Worm (Caenorhabditis elegans): ENCODE measurements around the gene let-653.

let-653 gene

ce11 chrIV:11913295-11913940, 28.0 kb downstream of the let-653 start:
- TF ChIP-seq ahr-1 (tag; optimal IDR thresholded peaks at IDR 0.05) (no peak), odd-2 (tag; optimal IDR thresholded peaks at IDR 0.05) (no peak), pqm-1 (tag; optimal IDR thresholded peaks at IDR 0.05) (no peak), ets-4 (tag; optimal IDR thresholded peaks at IDR 0.05) (no peak), pat-9 (tag; optimal IDR thresholded peaks at IDR 0.05) (no peak), ceh-18 (tag; optimal IDR thresholded peaks at IDR 0.05) (no peak), hlh-6 (tag; optimal IDR thresholded peaks at IDR 0.05) (no peak), tbx-2 (tag; optimal IDR thresholded peaks at IDR 0.05) (no peak), nhr-232 (tag; optimal IDR thresholded peaks at IDR 0.05) (no peak)

ce11 chrIV:11914260-11914836, 28.9 kb downstream of the let-653 start:
- TF ChIP-seq madf-2 (tag; optimal IDR thresholded peaks at IDR 0.05) (no peak), ceh-14 (tag; optimal IDR thresholded peaks at IDR 0.05) (no peak), unc-86 (tag; optimal IDR thresholded peaks at IDR 0.05) (no peak), C38D4.7 (GFP tag; optimal IDR thresholded peaks at IDR 0.05) (no peak), tbx-7 (tag; optimal IDR thresholded peaks at IDR 0.05) (no peak), hlh-6 (tag; optimal IDR thresholded peaks at IDR 0.05) (no peak), ama-1 (optimal IDR thresholded peaks at IDR 0.05) (no peak), dve-1 (tag; optimal IDR thresholded peaks at IDR 0.05) (no peak), odd-2 (tag; optimal IDR thresholded peaks at IDR 0.05) (no peak)

ce11 chrIV:11914837-11915737, 29.7 kb downstream of the let-653 start, which contains the start of gene fat-6:
TSS of gene fat-6 (minus strand) at chrIV:11915687.
- TF ChIP-seq elt-2 (tag; optimal IDR thresholded peaks at IDR 0.05): peak; percentile 31
- no peak for TF ChIP-seq rnt-1 (tag; optimal IDR thresholded peaks at IDR 0.05)

- peak; percentile 35 for TF ChIP-seq hlh-30 (tag; optimal IDR thresholded peaks at IDR 0.05; ENCODE audit: insufficient read depth)
- no peak for TF ChIP-seq madf-2 (tag; optimal IDR thresholded peaks at IDR 0.05)
These were observed 30.5 kb downstream of the let-653 start, which contains the start of gene ZK822.9 for ce11 chrIV:11915768-11916453. TSS of gene ZK822.9 (plus strand) at chrIV:11915947.

ce11 chrIV:11916907-11917306, 31.5 kb downstream of the let-653 start, which contains the start of gene ZK822.10:
TSS of gene ZK822.10 (plus strand) at chrIV:11917137.
- no peak for TF ChIP-seq unc-55 (GFP tag; optimal IDR thresholded peaks at IDR 0.05)
- TF ChIP-seq tbx-7 (tag; optimal IDR thresholded peaks at IDR 0.05): no peak
- no peak for TF ChIP-seq eyg-1 (tag; optimal IDR thresholded peaks at IDR 0.05)
- no peak for TF ChIP-seq dve-1 (tag; optimal IDR thresholded peaks at IDR 0.05)

- TF ChIP-seq elt-2 (tag; optimal IDR thresholded peaks at IDR 0.05) (peak; percentile 20), ceh-6 (GFP tag; optimal IDR thresholded peaks at IDR 0.05) (no peak)
These were observed 32.5 kb downstream of the let-653 start for ce11 chrIV:11917886-11918285.

ce11 chrIV:11919067-11919466, 33.7 kb downstream of the let-653 start:
- TF ChIP-seq ceh-24 (tag; optimal IDR thresholded peaks at IDR 0.05) (no peak), ceh-30 (tag; optimal IDR thresholded peaks at IDR 0.05) (no peak), C38D4.7 (GFP tag; optimal IDR thresholded peaks at IDR 0.05) (no peak), pag-3 (tag; optimal IDR thresholded peaks at IDR 0.05; ENCODE audit: borderline replicate concordance) (no peak), Y22D7AL.16 (tag; optimal IDR thresholded peaks at IDR 0.05) (no peak), hlh-13 (GFP tag; optimal IDR thresholded peaks at IDR 0.05) (no peak), ceh-31 (tag; optimal IDR thresholded peaks at IDR 0.05) (no peak), mec-3 (tag; optimal IDR thresholded peaks at IDR 0.05; ENCODE audit: borderline replicate concordance) (no peak), ceh-9 (tag; optimal IDR thresholded peaks at IDR 0.05) (no peak), pros-1 (tag; optimal IDR thresholded peaks at IDR 0.05) (no peak), K09A11.1 (tag; optimal IDR thresholded peaks at IDR 0.05; ENCODE audit: insufficient read depth) (no peak), ceh-14 (tag; optimal IDR thresholded peaks at IDR 0.05) (no peak), unc-55 (GFP tag; optimal IDR thresholded peaks at IDR 0.05) (no peak), nhr-11 (tag; optimal IDR thresholded peaks at IDR 0.05) (no peak), fkh-10 (GFP tag; optimal IDR thresholded peaks at IDR 0.05) (no peak), syd-9 (tag; optimal IDR thresholded peaks at IDR 0.05) (no peak), nhr-232 (tag; optimal IDR thresholded peaks at IDR 0.05) (no peak), ceh-22 (tag; optimal IDR thresholded peaks at IDR 0.05) (no peak)

All from whole organism, late embryonic.